Fruit fly (Drosophila melanogaster) whole organism, embryonic: Measurements from ENCODE around the gene Eato.

ENCODE experiments used
- Adf1 ChIP-seq: fragments of 200-800 bp; sonication (Bioruptor generic); IDR thresholded peaks from 2 replicates; pipeline ENCODE4 v1.3.6; 2022; ENCODE audit warnings: missing biosample characterization, missing genetic modification characterization
- Atf-2 ChIP-seq: fragments of 200-800 bp; sonication (Bioruptor generic); optimal IDR thresholded peaks from 2 replicates; lab custom pipeline; 2016; ENCODE audit warnings: missing biosample characterization, missing genetic modification characterization
- Atf6 ChIP-seq: fragments of 200-800 bp; sonication (Bioruptor generic); IDR thresholded peaks from 2 replicates; pipeline ENCODE4 v1.3.6; 2022; ENCODE audit warnings: missing biosample characterization, missing genetic modification characterization
- CG10543 ChIP-seq: fragments of 200-800 bp; sonication (Bioruptor generic); optimal IDR thresholded peaks from 3 replicates; lab custom pipeline; 2017; ENCODE audit warnings: missing biosample characterization, mild to moderate bottlenecking, missing genetic modification characterization, moderate library complexity
- CG10979 ChIP-seq: fragments of 200-800 bp; sonication (Bioruptor generic); optimal IDR thresholded peaks from 2 replicates; lab custom pipeline; 2018; ENCODE audit warnings: missing biosample characterization, mild to moderate bottlenecking, missing genetic modification characterization, moderate library complexity
- CG11504 ChIP-seq: fragments of 200-800 bp; sonication (Bioruptor generic); optimal IDR thresholded peaks from 3 replicates; lab custom pipeline; 2019; ENCODE audit warnings: missing biosample characterization, mild to moderate bottlenecking, missing genetic modification characterization, moderate library complexity
- CG12155 ChIP-seq: fragments of 200-800 bp; sonication (Bioruptor generic); optimal IDR thresholded peaks from 3 replicates; lab custom pipeline; 2016; ENCODE audit warnings: missing biosample characterization, missing genetic modification characterization
- CG12391 ChIP-seq: fragments of 200-800 bp; sonication (Bioruptor generic); optimal IDR thresholded peaks from 3 replicates; lab custom pipeline; 2018; ENCODE audit warnings: missing biosample characterization, mild to moderate bottlenecking, missing genetic modification characterization, moderate library complexity
- CG13424 ChIP-seq: fragments of 200-800 bp; sonication (Bioruptor generic); optimal IDR thresholded peaks from 2 replicates; lab custom pipeline; 2019; ENCODE audit warnings: missing biosample characterization, mild to moderate bottlenecking, missing genetic modification characterization, moderate library complexity
- CG17612 ChIP-seq: fragments of 200-800 bp; sonication (Bioruptor generic); IDR thresholded peaks from 2 replicates; pipeline ENCODE4 v1.3.6; 2022; ENCODE audit warnings: missing biosample characterization, missing genetic modification characterization
- CG17802 ChIP-seq: fragments of 200-800 bp; sonication (Bioruptor generic); optimal IDR thresholded peaks from 2 replicates; lab custom pipeline; 2018; ENCODE audit warnings: missing biosample characterization, mild to moderate bottlenecking, missing genetic modification characterization, moderate library complexity
- CG18011 ChIP-seq: fragments of 200-800 bp; sonication (Bioruptor generic); optimal IDR thresholded peaks from 2 replicates; lab custom pipeline; 2017; ENCODE audit warnings: missing biosample characterization, missing genetic modification characterization, mild to moderate bottlenecking, moderate library complexity, missing genotype
- CG18262 ChIP-seq: fragments of 200-800 bp; optimal IDR thresholded peaks from 3 replicates; lab custom pipeline; 2019; ENCODE audit warnings: missing biosample characterization, mild to moderate bottlenecking, missing genetic modification characterization, moderate library complexity
- CG2116 ChIP-seq: fragments of 200-800 bp; sonication (Bioruptor generic); optimal IDR thresholded peaks from 3 replicates; lab custom pipeline; 2018; ENCODE audit warnings: missing biosample characterization, mild to moderate bottlenecking, missing genetic modification characterization
- CG2129 ChIP-seq: fragments of 200-800 bp; sonication (Bioruptor generic); IDR thresholded peaks from 2 replicates; pipeline ENCODE4 v1.3.6; 2022; ENCODE audit warnings: missing biosample characterization, missing genetic modification characterization; ENCODE audit not compliant: partially characterized antibody
- CG2678 ChIP-seq: fragments of 200-800 bp; sonication (Bioruptor generic); optimal IDR thresholded peaks from 3 replicates; lab custom pipeline; 2019; ENCODE audit warnings: missing biosample characterization, mild to moderate bottlenecking, missing genetic modification characterization, moderate library complexity
- CG31365 ChIP-seq: fragments of 200-800 bp; sonication (Bioruptor generic); optimal IDR thresholded peaks from 2 replicates; lab custom pipeline; 2018; ENCODE audit warnings: missing biosample characterization, mild to moderate bottlenecking, missing genetic modification characterization
- CG34376 ChIP-seq: fragments of 200-800 bp; sonication (Bioruptor generic); optimal IDR thresholded peaks from 2 replicates; lab custom pipeline; 2018; ENCODE audit warnings: missing biosample characterization, mild to moderate bottlenecking, missing genetic modification characterization
- CG34422 ChIP-seq: fragments of 200-800 bp; sonication (Bioruptor generic); IDR thresholded peaks from 3 replicates; pipeline ENCODE4 v1.3.6; 2022; ENCODE audit warnings: missing biosample characterization, missing genetic modification characterization
- CG3995 ChIP-seq: fragments of 200-800 bp; sonication (Bioruptor generic); optimal IDR thresholded peaks from 3 replicates; lab custom pipeline; 2016; ENCODE audit warnings: missing biosample characterization, missing genetic modification characterization
- CG7271 ChIP-seq: fragments of 200-800 bp; sonication (Bioruptor generic); optimal IDR thresholded peaks from 2 replicates; lab custom pipeline; 2018; ENCODE audit warnings: missing biosample characterization, mild to moderate bottlenecking, missing genetic modification characterization, moderate library complexity
- CG7928 ChIP-seq: fragments of 200-800 bp; sonication (Bioruptor generic); optimal IDR thresholded peaks from 2 replicates; lab custom pipeline; 2017; ENCODE audit warnings: missing biosample characterization, mild to moderate bottlenecking, missing genetic modification characterization
- HHEX ChIP-seq: fragments of 200-800 bp; sonication (Bioruptor generic); optimal IDR thresholded peaks from 3 replicates; lab custom pipeline; 2017; ENCODE audit warnings: missing biosample characterization, mild to moderate bottlenecking, missing genetic modification characterization, missing genetic modification reagents
- Hand ChIP-seq: fragments of 200-800 bp; sonication (Bioruptor generic); optimal IDR thresholded peaks from 2 replicates; lab custom pipeline; 2017; ENCODE audit warnings: mild to moderate bottlenecking, missing biosample characterization, missing genetic modification reagents, missing genetic modification characterization
- HmgD ChIP-seq: fragments of 200-800 bp; sonication (Bioruptor generic); optimal IDR thresholded peaks from 3 replicates; lab custom pipeline; 2016; ENCODE audit warnings: missing biosample characterization, missing genetic modification characterization
- Hr78 ChIP-seq, 2 experiments: fragments of 200-800 bp in 1 of 2; fragments of >200 bp in 1 of 2; sonication (Bioruptor generic) in 1 of 2; optimal IDR thresholded peaks; 2 replicates each; lab custom pipeline; 2017 to 2019; ENCODE audit warnings: missing biosample characterization in 2 of 2, missing genetic modification characterization in 2 of 2, mild to moderate bottlenecking in 1 of 2, moderate library complexity in 1 of 2
- Hsf ChIP-seq: fragments of 200-800 bp; sonication (Bioruptor generic); optimal IDR thresholded peaks from 3 replicates; lab custom pipeline; 2016; ENCODE audit warnings: missing biosample characterization, missing genetic modification characterization
- Kr ChIP-seq: fragments of 200-800 bp; sonication (Bioruptor generic); optimal IDR thresholded peaks from 2 replicates; lab custom pipeline; 2017; ENCODE audit warnings: missing biosample characterization, mild to moderate bottlenecking, missing genetic modification characterization
- NC2β ChIP-seq: fragments of 200-800 bp; sonication (Bioruptor generic); optimal IDR thresholded peaks from 2 replicates; lab custom pipeline; 2016; ENCODE audit warnings: missing biosample characterization, missing genetic modification characterization
- Neu2 ChIP-seq: fragments of 200-800 bp; sonication (Bioruptor generic); optimal IDR thresholded peaks from 3 replicates; lab custom pipeline; 2016; ENCODE audit warnings: missing biosample characterization, missing genetic modification characterization, borderline replicate concordance
- NfI ChIP-seq: fragments of 200-800 bp; sonication (Bioruptor generic); optimal IDR thresholded peaks from 3 replicates; lab custom pipeline; 2018; ENCODE audit warnings: missing biosample characterization, mild to moderate bottlenecking, missing genetic modification characterization, moderate library complexity
- Opbp ChIP-seq: fragments of 200-800 bp; sonication (Bioruptor generic); IDR thresholded peaks from 3 replicates; pipeline ENCODE4 v1.3.6; 2022; ENCODE audit warnings: missing biosample characterization, missing genetic modification characterization; ENCODE audit not compliant: partially characterized antibody
- Sin3A ChIP-seq: fragments of >200 bp; optimal IDR thresholded peaks from 2 replicates; lab custom pipeline; 2018
- Six4 ChIP-seq: fragments of 200-800 bp; sonication (Bioruptor generic); optimal IDR thresholded peaks from 2 replicates; lab custom pipeline; 2016; ENCODE audit warnings: missing biosample characterization, missing genetic modification characterization
- Sox100B ChIP-seq: fragments of 200-800 bp; sonication (Bioruptor generic); optimal IDR thresholded peaks from 3 replicates; lab custom pipeline; 2018; ENCODE audit warnings: missing biosample characterization, mild to moderate bottlenecking, missing genetic modification characterization
- TFAM ChIP-seq: fragments of 200-800 bp; sonication (Bioruptor generic); optimal IDR thresholded peaks from 2 replicates; lab custom pipeline; 2017; ENCODE audit warnings: missing biosample characterization, missing genetic modification characterization, inconsistent platforms
- Taf1 ChIP-seq: fragments of 200-800 bp; sonication (Bioruptor generic); IDR thresholded peaks from 2 replicates; pipeline ENCODE4 v1.3.6; 2022; ENCODE audit warnings: missing biosample characterization, missing genetic modification characterization
- Usf ChIP-seq: fragments of 200-800 bp; sonication (Bioruptor generic); optimal IDR thresholded peaks from 2 replicates; lab custom pipeline; 2017; ENCODE audit warnings: missing genotype, missing biosample characterization, missing genetic modification characterization
- chinmo ChIP-seq: fragments of 200-800 bp; sonication (Bioruptor generic); IDR thresholded peaks from 4 replicates; pipeline ENCODE4 v1.3.6; 2022; ENCODE audit warnings: missing biosample characterization, missing genetic modification characterization; ENCODE audit not compliant: partially characterized antibody
- fru ChIP-seq: fragments of >200 bp; optimal IDR thresholded peaks from 2 replicates; lab custom pipeline; 2017
- h ChIP-seq: fragments of >200 bp; optimal IDR thresholded peaks from 2 replicates; lab custom pipeline; 2017
- jigr1 ChIP-seq: fragments of 200-800 bp; sonication (Bioruptor generic); IDR thresholded peaks from 3 replicates; pipeline ENCODE4 v1.3.6; 2022; ENCODE audit warnings: missing biosample characterization, missing genetic modification characterization
- nom ChIP-seq: fragments of 200-800 bp; sonication (Bioruptor generic); optimal IDR thresholded peaks from 2 replicates; lab custom pipeline; 2017; ENCODE audit warnings: missing biosample characterization, missing genetic modification characterization, mild to moderate bottlenecking, moderate library complexity, missing genetic modification reagents
- otp ChIP-seq: fragments of 200-800 bp; sonication (Bioruptor generic); IDR thresholded peaks from 3 replicates; pipeline ENCODE4, ENCODE4 v1.3.6; 2022; ENCODE audit warnings: missing biosample characterization, missing genetic modification characterization
- pan ChIP-seq, 4 experiments: fragments of >200 bp in 3 of 4; fragments of 200-800 bp in 1 of 4; sonication (Bioruptor generic) in 1 of 4; optimal IDR thresholded peaks in 3 of 4; IDR thresholded peaks in 1 of 4; 2 replicates each; pipeline versions ENCODE4 v1.3.6 to Lab custom; 2017 to 2022; ENCODE audit warnings: missing biosample characterization in 2 of 4, missing genetic modification characterization in 2 of 4, mixed read lengths in 1 of 4
- run ChIP-seq: fragments of 200-800 bp; sonication (Bioruptor generic); optimal IDR thresholded peaks from 3 replicates; lab custom pipeline; 2018; ENCODE audit warnings: missing biosample characterization, mild to moderate bottlenecking, missing genetic modification characterization
- sens-2 ChIP-seq: fragments of 200-800 bp; sonication (Bioruptor generic); IDR thresholded peaks from 2 replicates; pipeline ENCODE4 v1.3.6; 2022; ENCODE audit warnings: missing biosample characterization, missing genetic modification characterization
- usp ChIP-seq: fragments of >200 bp; optimal IDR thresholded peaks from 2 replicates; lab custom pipeline; 2017; ENCODE audit warnings: missing biosample characterization, missing genetic modification characterization
- wor ChIP-seq: fragments of 200-800 bp; sonication (Bioruptor generic); IDR thresholded peaks from 2 replicates; pipeline ENCODE4 v1.3.6; 2022; ENCODE audit warnings: missing biosample characterization, missing genetic modification characterization
- yki ChIP-seq: fragments of >200 bp; optimal IDR thresholded peaks from 3 replicates; lab custom pipeline; 2018

Eato gene

dm6 chr2L:13839744-13840151 is 55.9 kb downstream of the Eato start (continued):
- TF ChIP-seq Hand (GFP tag; lab: Kevin White, UChicago) (peak; percentile 45), Atf-2 (GFP tag; lab: Kevin White, UChicago) (peak; percentile 86), CG34376 (no peak), CG7928 (GFP tag; lab: Kevin White, UChicago) (peak; percentile 8), jigr1 (peak; percentile 83; the same call in 2 of the 3 replicates), Adf1 (GFP tag; lab: Robert Waterston, UW) (peak; percentile 42), CG3995 (GFP tag; lab: Kevin White, UChicago) (peak; percentile 17), Atf6 (peak; percentile 83), CG2129 (GFP tag; lab: Robert Waterston, UW) (no peak), CG12155 (peak; percentile 84), Kr (GFP tag; lab: Kevin White, UChicago) (no peak), HmgD (GFP tag; lab: Kevin White, UChicago) (no peak), fru (lab: Kevin White, UChicago) (no peak), TFAM (no peak), Sox100B (GFP tag; lab: Kevin White, UChicago) (peak; percentile 85), sens-2 (GFP tag; lab: Robert Waterston, UW) (0 out of 2 replicates have a peak, but pooled peaks have one; percentile 39), Usf (peak; percentile 55), Neu2 (GFP tag; lab: Kevin White, UChicago) (no peak), CG12391 (tag; lab: Kevin White, UChicago) (peak; percentile 84), CG31365 (tag; lab: Kevin White, UChicago) (no peak), Opbp (GFP tag; lab: Robert Waterston, UW) (no peak), Sin3A (no peak), CG17802 (peak; percentile 21), CG11504 (tag; lab: Kevin White, UChicago) (peak; percentile 95), CG18011 (peak; percentile 40), CG34422 (peak; percentile 65; the same call in 2 of the 3 replicates), yki (no peak), Six4 (GFP tag; lab: Kevin White, UChicago) (peak; percentile 72), pan (optimal IDR thresholded peaks at IDR 0.05; lab: Kevin White, UChicago) (no peak), pan (GFP tag; optimal IDR thresholded peaks at IDR 0.05 in 1 of 2, IDR thresholded peaks at IDR 0.05 in 1 of 2) (peak in 1 of 2 experiments; percentile 77), CG7271 (tag; lab: Kevin White, UChicago) (no peak), h (no peak), CG10979 (tag; lab: Kevin White, UChicago) (peak; percentile 85), NfI (GFP tag; lab: Kevin White, UChicago) (peak; percentile 78), CG10543 (GFP tag; lab: Kevin White, UChicago) (no peak), chinmo (0 out of 4 replicates have a peak, but pooled peaks have one; percentile 14), Hr78 (GFP tag; optimal IDR thresholded peaks at IDR 0.05; lab: Kevin White, UChicago) (peak in 1 of 2 experiments; percentile 72), CG17612 (GFP tag; lab: Robert Waterston, UW) (peak; percentile 37; the same call in 1 of the 2 replicates), CG2678 (tag; lab: Kevin White, UChicago) (peak; percentile 85), nom (GFP tag; lab: Kevin White, UChicago) (peak; percentile 49), NC2β (GFP tag; lab: Kevin White, UChicago) (peak; percentile 60), run (tag; lab: Kevin White, UChicago) (peak; percentile 89), CG18262 (tag; lab: Kevin White, UChicago) (peak; percentile 86), HHEX (peak; percentile 61), otp (GFP tag; lab: Robert Waterston, UW) (peak; percentile 67; the same call in 2 of the 3 replicates), CG2116 (GFP tag; lab: Kevin White, UChicago) (peak; percentile 46), CG13424 (tag; lab: Kevin White, UChicago) (peak; percentile 83), wor (GFP tag; lab: Robert Waterston, UW) (peak; percentile 79), Taf1 (GFP tag; lab: Robert Waterston, UW) (0 out of 2 replicates have a peak, but pooled peaks have one; percentile 44), Hsf (GFP tag; lab: Kevin White, UChicago) (peak; percentile 92), usp (GFP tag; lab: Kevin White, UChicago) (no peak)
